Fruit fly (Drosophila melanogaster) whole organism, embryonic: ENCODE data around the gene vas.

Experiments
- B-H1 ChIP-seq: fragments of 200-800 bp; sonication (Bioruptor generic); IDR thresholded peaks from 3 replicates; pipeline ENCODE4 v1.3.6; 2022; ENCODE audit warnings: missing biosample characterization, missing genetic modification characterization
- CG10147 ChIP-seq: fragments of 200-800 bp; sonication (Bioruptor generic); optimal IDR thresholded peaks from 2 replicates; lab custom pipeline; 2019; ENCODE audit warnings: missing biosample characterization, mild to moderate bottlenecking, missing genetic modification characterization, moderate library complexity
- CG10209 ChIP-seq: fragments of 200-800 bp; sonication (Bioruptor generic); optimal IDR thresholded peaks from 3 replicates; lab custom pipeline; 2017; ENCODE audit warnings: missing biosample characterization, mild to moderate bottlenecking, missing genetic modification characterization, missing genetic modification reagents
- CG12236 ChIP-seq: fragments of 200-800 bp; sonication (Bioruptor generic); optimal IDR thresholded peaks from 2 replicates; lab custom pipeline; 2016; ENCODE audit warnings: missing biosample characterization, missing genetic modification characterization
- CG12391 ChIP-seq: fragments of 200-800 bp; sonication (Bioruptor generic); optimal IDR thresholded peaks from 3 replicates; lab custom pipeline; 2018; ENCODE audit warnings: missing biosample characterization, mild to moderate bottlenecking, missing genetic modification characterization, moderate library complexity
- CG12942 ChIP-seq: fragments of 200-800 bp; sonication (Bioruptor generic); optimal IDR thresholded peaks from 3 replicates; lab custom pipeline; 2016; ENCODE audit warnings: missing biosample characterization, missing genetic modification characterization
- CG13624 ChIP-seq: fragments of 200-800 bp; sonication (Bioruptor generic); optimal IDR thresholded peaks from 2 replicates; lab custom pipeline; 2016; ENCODE audit warnings: missing biosample characterization, missing genetic modification characterization
- CG1602 ChIP-seq: fragments of 200-800 bp; sonication (Bioruptor generic); optimal IDR thresholded peaks from 3 replicates; lab custom pipeline; 2016; ENCODE audit warnings: missing biosample characterization, missing genetic modification characterization
- CG16815 ChIP-seq: fragments of 200-800 bp; sonication (Bioruptor generic); optimal IDR thresholded peaks from 3 replicates; lab custom pipeline; 2017; ENCODE audit warnings: missing biosample characterization, mild to moderate bottlenecking, missing genetic modification characterization
- CG17829 ChIP-seq: fragments of 200-800 bp; optimal IDR thresholded peaks from 2 replicates; lab custom pipeline; 2019; ENCODE audit warnings: missing biosample characterization, mild to moderate bottlenecking, missing genetic modification characterization, moderate library complexity
- CG30403 ChIP-seq: fragments of 200-800 bp; sonication (Bioruptor generic); optimal IDR thresholded peaks from 3 replicates; lab custom pipeline; 2016; ENCODE audit warnings: missing biosample characterization, missing genetic modification characterization
- CG30431 ChIP-seq: fragments of 200-800 bp; sonication (Bioruptor generic); optimal IDR thresholded peaks from 2 replicates; lab custom pipeline; 2017; ENCODE audit warnings: missing biosample characterization, missing genetic modification characterization
- CG6765 ChIP-seq: fragments of 200-800 bp; sonication (Bioruptor generic); optimal IDR thresholded peaks from 3 replicates; lab custom pipeline; 2017; ENCODE audit warnings: missing biosample characterization, mild to moderate bottlenecking, missing genetic modification characterization
- CG7928 ChIP-seq: fragments of 200-800 bp; sonication (Bioruptor generic); optimal IDR thresholded peaks from 2 replicates; lab custom pipeline; 2017; ENCODE audit warnings: missing biosample characterization, mild to moderate bottlenecking, missing genetic modification characterization
- CG9797 ChIP-seq: fragments of 200-800 bp; sonication (Bioruptor generic); optimal IDR thresholded peaks from 3 replicates; lab custom pipeline; 2018; ENCODE audit warnings: missing biosample characterization, mild to moderate bottlenecking, missing genetic modification characterization
- Dll ChIP-seq: fragments of 200-800 bp; sonication (Bioruptor generic); IDR thresholded peaks from 4 replicates; pipeline ENCODE4 v1.3.6; 2022; ENCODE audit warnings: missing biosample characterization, missing genetic modification characterization; ENCODE audit not compliant: partially characterized antibody
- Eip74EF ChIP-seq, 2 experiments: fragments of 200-800 bp in 1 of 2; fragments of >200 bp in 1 of 2; sonication (Bioruptor generic) in 1 of 2; optimal IDR thresholded peaks; 2 replicates each; lab custom pipeline; 2017 to 2019; ENCODE audit warnings: missing biosample characterization in 2 of 2, missing genetic modification characterization in 2 of 2, mild to moderate bottlenecking in 1 of 2, moderate library complexity in 1 of 2
- Fer2 ChIP-seq: fragments of 200-800 bp; sonication (Bioruptor generic); optimal IDR thresholded peaks from 2 replicates; lab custom pipeline; 2018; ENCODE audit warnings: missing biosample characterization, mild to moderate bottlenecking, missing genetic modification characterization, moderate library complexity
- HLH54F ChIP-seq: fragments of 200-800 bp; sonication (Bioruptor generic); optimal IDR thresholded peaks from 3 replicates; lab custom pipeline; 2016; ENCODE audit warnings: missing biosample characterization, missing genetic modification characterization
- Hey ChIP-seq: fragments of 200-800 bp; sonication (Bioruptor generic); optimal IDR thresholded peaks from 3 replicates; lab custom pipeline; 2018; ENCODE audit warnings: missing biosample characterization, mild to moderate bottlenecking, missing genetic modification characterization
- Lim3 ChIP-seq: fragments of 200-800 bp; sonication (Bioruptor generic); IDR thresholded peaks from 2 replicates; pipeline ENCODE4 v1.3.6; 2022; ENCODE audit warnings: missing biosample characterization, missing genetic modification characterization
- Nf-YB ChIP-seq: fragments of 200-800 bp; sonication (Bioruptor generic); optimal IDR thresholded peaks from 3 replicates; lab custom pipeline; 2019; ENCODE audit warnings: missing biosample characterization, mild to moderate bottlenecking, missing genetic modification characterization, moderate library complexity
- Optix ChIP-seq: fragments of 200-800 bp; sonication (Bioruptor generic); IDR thresholded peaks from 3 replicates; pipeline ENCODE4 v1.3.6; 2022; ENCODE audit warnings: missing biosample characterization, missing genetic modification characterization
- Stat92E ChIP-seq, 3 experiments: fragments of >200 bp in 2 of 3; fragments of 200-800 bp in 1 of 3; sonication (Bioruptor generic) in 1 of 3; optimal IDR thresholded peaks; 2 replicates each; lab custom pipeline; 2017 to 2019; ENCODE audit warnings: missing biosample characterization in 3 of 3, missing genetic modification characterization in 3 of 3, mild to moderate bottlenecking in 1 of 3, moderate library complexity in 1 of 3
- Tbp ChIP-seq: fragments of >200 bp; optimal IDR thresholded peaks from 2 replicates; lab custom pipeline; 2018; ENCODE audit warnings: missing biosample characterization, missing genetic modification characterization
- Xrp1 ChIP-seq: fragments of 200-800 bp; sonication (Bioruptor generic); IDR thresholded peaks from 2 replicates; pipeline ENCODE4 v1.3.6; 2022; ENCODE audit warnings: missing biosample characterization, missing genetic modification characterization
- ash1 ChIP-seq: fragments of 200-800 bp; sonication (Bioruptor generic); optimal IDR thresholded peaks from 2 replicates; lab custom pipeline; 2018; ENCODE audit warnings: missing biosample characterization, mild to moderate bottlenecking, missing genetic modification characterization
- br ChIP-seq: fragments of >200 bp; optimal IDR thresholded peaks from 2 replicates; lab custom pipeline; 2017
- corto ChIP-seq: fragments of 200-800 bp; sonication (Bioruptor generic); optimal IDR thresholded peaks from 2 replicates; lab custom pipeline; 2016; ENCODE audit warnings: missing biosample characterization, mild to moderate bottlenecking, missing genetic modification characterization, moderate library complexity
- da ChIP-seq: fragments of 200-800 bp; sonication (Bioruptor generic); optimal IDR thresholded peaks from 2 replicates; lab custom pipeline; 2016; ENCODE audit warnings: missing biosample characterization, missing genetic modification characterization
- dm ChIP-seq: fragments of 200-800 bp; sonication (Bioruptor generic); optimal IDR thresholded peaks from 3 replicates; lab custom pipeline; 2016; ENCODE audit warnings: missing biosample characterization, missing genetic modification characterization
- emc ChIP-seq: fragments of 200-800 bp; sonication (Bioruptor generic); optimal IDR thresholded peaks from 2 replicates; lab custom pipeline; 2016; ENCODE audit warnings: missing biosample characterization, missing genetic modification characterization
- fd102C ChIP-seq: fragments of 200-800 bp; sonication (Bioruptor generic); optimal IDR thresholded peaks from 2 replicates; lab custom pipeline; 2018; ENCODE audit warnings: missing biosample characterization, mild to moderate bottlenecking, missing genetic modification characterization, moderate library complexity
- ftz-f1 ChIP-seq: fragments of 200-800 bp; sonication (Bioruptor generic); optimal IDR thresholded peaks from 2 replicates; lab custom pipeline; 2016; ENCODE audit warnings: missing biosample characterization, missing genetic modification characterization
- fu2 ChIP-seq: fragments of 200-800 bp; sonication (Bioruptor generic); optimal IDR thresholded peaks from 2 replicates; lab custom pipeline; 2016; ENCODE audit warnings: missing biosample characterization, missing genetic modification characterization
- gsb ChIP-seq: fragments of 200-800 bp; sonication (Bioruptor generic); IDR thresholded peaks from 2 replicates; pipeline ENCODE4 v1.3.6; 2022; ENCODE audit warnings: missing biosample characterization, missing genetic modification characterization
- hbn ChIP-seq: fragments of 200-800 bp; sonication (Bioruptor generic); IDR thresholded peaks from 2 replicates; pipeline ENCODE4 v1.3.6; 2022; ENCODE audit warnings: missing biosample characterization, missing genetic modification characterization; ENCODE audit not compliant: partially characterized antibody
- kah ChIP-seq: fragments of 200-800 bp; sonication (Bioruptor generic); optimal IDR thresholded peaks from 2 replicates; lab custom pipeline; 2018; ENCODE audit warnings: missing biosample characterization, mild to moderate bottlenecking, missing genetic modification characterization
- ken ChIP-seq: fragments of 200-800 bp; sonication (Bioruptor generic); IDR thresholded peaks from 3 replicates; pipeline ENCODE4 v1.3.6; 2022; ENCODE audit warnings: missing biosample characterization, missing genetic modification characterization
- oc ChIP-seq: fragments of 200-800 bp; sonication (Bioruptor generic); optimal IDR thresholded peaks from 2 replicates; lab custom pipeline; 2018; ENCODE audit warnings: missing biosample characterization, mild to moderate bottlenecking, missing genetic modification characterization, moderate library complexity
- odd ChIP-seq: fragments of 200-800 bp; sonication (Bioruptor generic); optimal IDR thresholded peaks from 2 replicates; lab custom pipeline; 2017; ENCODE audit warnings: missing biosample characterization, mild to moderate bottlenecking, missing genetic modification characterization
- pros ChIP-seq: fragments of 200-800 bp; sonication (Bioruptor generic); optimal IDR thresholded peaks from 3 replicates; lab custom pipeline; 2019; ENCODE audit warnings: missing biosample characterization, mild to moderate bottlenecking, missing genetic modification characterization, moderate library complexity
- sc ChIP-seq, 3 experiments: fragments of >200 bp in 2 of 3; fragments of 200-800 bp in 1 of 3; sonication (Bioruptor generic) in 1 of 3; optimal IDR thresholded peaks; 2 replicates in 2 of 3; 3 replicates in 1 of 3; lab custom pipeline; 2017; ENCODE audit warnings: mild to moderate bottlenecking in 1 of 3, missing biosample characterization in 1 of 3, missing genetic modification characterization in 1 of 3, missing genetic modification reagents in 1 of 3
- slbo ChIP-seq: fragments of 200-800 bp; sonication (Bioruptor generic); IDR thresholded peaks from 2 replicates; pipeline ENCODE4 v1.3.6; 2022; ENCODE audit warnings: missing biosample characterization, missing genetic modification characterization
- stc ChIP-seq: fragments of 200-800 bp; sonication (Bioruptor generic); IDR thresholded peaks from 2 replicates; pipeline ENCODE4 v1.3.6; 2022; ENCODE audit warnings: missing biosample characterization, missing genetic modification characterization
- tll ChIP-seq, 2 experiments: fragments of 200-800 bp in 1 of 2; fragments of >200 bp in 1 of 2; sonication (Bioruptor generic) in 1 of 2; optimal IDR thresholded peaks; 2 replicates each; lab custom pipeline; 2017 to 2019; ENCODE audit warnings: missing biosample characterization in 2 of 2, missing genetic modification characterization in 2 of 2, mild to moderate bottlenecking in 1 of 2, moderate library complexity in 1 of 2
- trem ChIP-seq: fragments of 200-800 bp; optimal IDR thresholded peaks from 3 replicates; lab custom pipeline; 2019; ENCODE audit warnings: missing biosample characterization, mild to moderate bottlenecking, missing genetic modification characterization, moderate library complexity
- tx ChIP-seq: fragments of 200-800 bp; sonication (Bioruptor generic); optimal IDR thresholded peaks from 2 replicates; lab custom pipeline; 2016; ENCODE audit warnings: missing biosample characterization, missing genetic modification characterization

Gene vas

dm6 chr2L:15057225-15058117 is 4.0 kb upstream of the vas start, which contains the start of gene ck (continued):
- TF ChIP-seq ken (GFP tag; lab: Robert Waterston, UW) = no peak
- no peak for TF ChIP-seq sc (optimal IDR thresholded peaks at IDR 0.05; lab: Kevin White, UChicago)
- TF ChIP-seq sc (GFP tag; optimal IDR thresholded peaks at IDR 0.05; lab: Kevin White, UChicago) = no peak
- no peak for TF ChIP-seq CG6765
- TF ChIP-seq CG30403 (GFP tag; lab: Kevin White, UChicago) = no peak
- no peak for TF ChIP-seq B-H1 (GFP tag; lab: Robert Waterston, UW)
- no peak for TF ChIP-seq gsb (GFP tag; lab: Robert Waterston, UW)
- TF ChIP-seq pros = no peak
- TF ChIP-seq CG16815 (GFP tag; lab: Kevin White, UChicago) = no peak
- TF ChIP-seq CG30431 (GFP tag; lab: Kevin White, UChicago) = no peak
- no peak for TF ChIP-seq ftz-f1
- peak; percentile 96 for TF ChIP-seq CG9797 (GFP tag; lab: Kevin White, UChicago)
- peak; percentile 66 for TF ChIP-seq hbn (GFP tag; lab: Robert Waterston, UW)
- TF ChIP-seq Nf-YB (GFP tag; lab: Kevin White, UChicago) = no peak
- TF ChIP-seq CG10209 (GFP tag; lab: Kevin White, UChicago) = no peak
- TF ChIP-seq odd (GFP tag; lab: Kevin White, UChicago) = no peak
- TF ChIP-seq fd102C = no peak
- TF ChIP-seq tll (GFP tag; optimal IDR thresholded peaks at IDR 0.05; lab: Kevin White, UChicago) = no peak
- no peak for TF ChIP-seq slbo (GFP tag; lab: Robert Waterston, UW)
- TF ChIP-seq Hey = no peak
- no peak for TF ChIP-seq CG10147 (GFP tag; lab: Kevin White, UChicago)
- TF ChIP-seq tx = no peak
- TF ChIP-seq fu2 (GFP tag; lab: Kevin White, UChicago) = no peak
- TF ChIP-seq emc = no peak
- no peak for TF ChIP-seq da
- no peak for TF ChIP-seq CG12236 (GFP tag; lab: Kevin White, UChicago)
- no peak for TF ChIP-seq dm (GFP tag; lab: Kevin White, UChicago)
- TF ChIP-seq CG12391 (tag; lab: Kevin White, UChicago) = peak; percentile 2
- TF ChIP-seq Eip74EF (GFP tag; optimal IDR thresholded peaks at IDR 0.05; lab: Kevin White, UChicago) = no peak
- TF ChIP-seq HLH54F (GFP tag; lab: Kevin White, UChicago) = no peak
- no peak for TF ChIP-seq CG12942 (GFP tag; lab: Kevin White, UChicago)
- no peak for TF ChIP-seq ash1 (GFP tag; lab: Kevin White, UChicago)
- peak; percentile 61 for TF ChIP-seq trem (tag; lab: Kevin White, UChicago)
- TF ChIP-seq CG13624 (GFP tag; lab: Kevin White, UChicago) = no peak
- TF ChIP-seq Tbp (GFP tag; lab: Kevin White, UChicago) = no peak
- peak; percentile 39 for TF ChIP-seq CG17829
- no peak for TF ChIP-seq oc (tag; lab: Kevin White, UChicago)
- TF ChIP-seq kah = peak; percentile 70
- no peak for TF ChIP-seq Optix (GFP tag; lab: Robert Waterston, UW)
- peak in 1 of 3 experiments; percentile 27 for TF ChIP-seq Stat92E (GFP tag; optimal IDR thresholded peaks at IDR 0.05; lab: Kevin White, UChicago)
- TF ChIP-seq corto (GFP tag; lab: Kevin White, UChicago) = no peak
- TF ChIP-seq Lim3 (GFP tag; lab: Robert Waterston, UW) = no peak
- no peak for TF ChIP-seq br (lab: Kevin White, UChicago)
- no peak for TF ChIP-seq Xrp1
- TF ChIP-seq stc (GFP tag; lab: Robert Waterston, UW) = peak; percentile 11; the same call in 1 of the 2 replicates
- TF ChIP-seq Dll (GFP tag; lab: Robert Waterston, UW) = peak; percentile 73; the same call in 2 of the 4 replicates
- no peak for TF ChIP-seq Fer2 (tag; lab: Kevin White, UChicago)
- TF ChIP-seq CG7928 (GFP tag; lab: Kevin White, UChicago) = no peak
- TF ChIP-seq CG1602 (GFP tag; lab: Kevin White, UChicago) = no peak
